Worm (Caenorhabditis elegans): Measurements from ENCODE around the gene F19H6.4.

ce11 chrX:12352872-12353271, 12.6 kb upstream of the F19H6.4 start, which contains the start of gene F42F12.4:
- TF ChIP-seq ztf-11 (tag; optimal IDR thresholded peaks at IDR 0.05) = no peak
- TF ChIP-seq mep-1 (tag; optimal IDR thresholded peaks at IDR 0.05) = no peak
- TF ChIP-seq pha-4 (tag; optimal IDR thresholded peaks at IDR 0.05) = no peak

Data from whole organism, mixed stage, embryonic.